Fruit fly (Drosophila melanogaster): ENCODE data around the gene CG4686.

The CG4686 gene

DNA sequence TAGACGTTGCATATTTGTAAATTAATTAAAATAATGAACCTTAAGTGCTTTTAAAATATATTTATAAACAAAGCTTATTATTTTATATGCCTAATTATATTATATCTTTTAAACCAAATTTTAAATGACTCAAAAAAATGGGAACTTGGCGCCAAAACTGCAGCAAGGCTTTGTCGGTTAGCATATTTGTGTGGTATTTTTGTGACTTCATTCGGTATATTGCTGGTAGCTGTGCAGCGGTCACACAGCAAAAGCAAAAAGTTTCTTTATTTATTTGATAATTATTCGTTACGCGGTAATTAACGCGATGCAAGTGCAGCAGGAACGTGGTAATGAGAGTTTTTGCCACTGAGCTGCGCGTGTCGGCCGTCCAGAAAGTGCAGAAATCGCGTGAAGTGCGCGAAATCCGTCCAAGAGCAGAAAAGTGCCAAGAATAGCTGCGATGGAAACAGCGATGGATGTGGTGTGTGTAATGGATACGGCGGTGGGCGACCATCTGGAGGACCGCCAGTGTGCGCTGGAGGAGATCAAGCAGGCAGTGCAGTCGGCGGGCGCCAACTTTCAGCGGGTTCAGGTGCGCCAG lies 15.3 kb downstream of the CG4686 start, which contains the start of gene Ask1:
Gene Ask1, plus strand, starts transcription at position 250 of the 583 bp plus-strand sequence.
- TF ChIP-seq CG4360 (GFP tag; IDR thresholded peaks at IDR 0.05) (no peak), bowl (GFP tag; IDR thresholded peaks at IDR 0.05) (no peak), CG3065 (GFP tag; optimal IDR thresholded peaks at IDR 0.05) (no peak), sd (tag; optimal IDR thresholded peaks at IDR 0.05) (no peak), dm (GFP tag; optimal IDR thresholded peaks at IDR 0.05) (peak; percentile 0), CG31388 (GFP tag; optimal IDR thresholded peaks at IDR 0.05) (no peak), CG2712 (tag; optimal IDR thresholded peaks at IDR 0.05) (peak; percentile 7), CG11456 (GFP tag; IDR thresholded peaks at IDR 0.05) (no peak), CG2202 (tag; optimal IDR thresholded peaks at IDR 0.05) (no peak), onecut (GFP tag; IDR thresholded peaks at IDR 0.05) (no peak), CG3407 (GFP tag; optimal IDR thresholded peaks at IDR 0.05) (no peak), Dip2 (GFP tag; IDR thresholded peaks at IDR 0.05) (no peak), CG12659 (GFP tag; optimal IDR thresholded peaks at IDR 0.05) (peak; percentile 18), CG13287 (GFP tag; IDR thresholded peaks at IDR 0.05; ENCODE audit: partially characterized antibody) (0 out of 2 replicates have a peak, but pooled peaks have one; percentile 6), bbx (GFP tag; IDR thresholded peaks at IDR 0.05; ENCODE audit: partially characterized antibody) (0 out of 2 replicates have a peak, but pooled peaks have one; percentile 32), MESR4 (GFP tag; optimal IDR thresholded peaks at IDR 0.05) (peak; percentile 86), br (optimal IDR thresholded peaks at IDR 0.05) (no peak), CG15514 (GFP tag; optimal IDR thresholded peaks at IDR 0.05) (peak; percentile 44), E2f2 (GFP tag; IDR thresholded peaks at IDR 0.05) (peak; percentile 87), CG5953 (GFP tag; IDR thresholded peaks at IDR 0.05) (no peak), bab2 (GFP tag; optimal IDR thresholded peaks at IDR 0.05) (no peak), ranshi (GFP tag; IDR thresholded peaks at IDR 0.05) (no peak), phol (tag; optimal IDR thresholded peaks at IDR 0.05) (peak; percentile 31), esg (GFP tag; conservative IDR thresholded peaks at IDR 0.05) (no peak), CG13123 (GFP tag; optimal IDR thresholded peaks at IDR 0.05) (no peak), MBD-R2 (GFP tag; IDR thresholded peaks at IDR 0.05) (peak; percentile 59), Scr (GFP tag; IDR thresholded peaks at IDR 0.05; ENCODE audit: partially characterized antibody) (no peak), hkb (optimal IDR thresholded peaks at IDR 0.05) (no peak), hkb (GFP tag; IDR thresholded peaks at IDR 0.05) (no peak), PHDP (tag; optimal IDR thresholded peaks at IDR 0.05) (no peak), sens (GFP tag) (peak; percentile 4), fd3F (GFP tag; optimal IDR thresholded peaks at IDR 0.05) (no peak), exex (tag; optimal IDR thresholded peaks at IDR 0.05) (peak; percentile 16), disco-r (GFP tag; optimal IDR thresholded peaks at IDR 0.05) (no peak), knrl (GFP tag; IDR thresholded peaks at IDR 0.05; ENCODE audit: partially characterized antibody) (no peak), pzg (GFP tag; optimal IDR thresholded peaks at IDR 0.05) (peak; percentile 65), CG14710 (tag; optimal IDR thresholded peaks at IDR 0.05) (peak; percentile 13), da (GFP tag; optimal IDR thresholded peaks at IDR 0.05) (no peak), CG17186 (GFP tag; optimal IDR thresholded peaks at IDR 0.05) (peak; percentile 47), TFAM (GFP tag; optimal IDR thresholded peaks at IDR 0.05) (no peak), lilli (GFP tag; optimal IDR thresholded peaks at IDR 0.05) (no peak), CG10321 (GFP tag; IDR thresholded peaks at IDR 0.05) (no peak), CG10267 (tag; optimal IDR thresholded peaks at IDR 0.05) (peak; percentile 20), Rfx (GFP tag; IDR thresholded peaks at IDR 0.05) (no peak), CG7556 (GFP tag; optimal IDR thresholded peaks at IDR 0.05) (no peak), gfzf (GFP tag; optimal IDR thresholded peaks at IDR 0.05) (peak; percentile 82), Stat92E (GFP tag; optimal IDR thresholded peaks at IDR 0.05) (no peak), Med (GFP tag) (peak; percentile 70), D19A (tag; optimal IDR thresholded peaks at IDR 0.05) (no peak), CG34422 (GFP tag; IDR thresholded peaks at IDR 0.05) (0 out of 3 replicates have a peak, but pooled peaks have one; percentile 24), repo (GFP tag; optimal IDR thresholded peaks at IDR 0.05) (no peak)

All from whole organism, embryonic.